Worm (Caenorhabditis elegans) whole organism, early embryonic: ENCODE measurements around the gene ZK792.4.

Source experiments
- B0310.2 ChIP-seq: sonication (generic microtip); optimal IDR thresholded peaks from 2 replicates; lab custom pipeline; 2016; ENCODE audit warnings: mild to moderate bottlenecking, missing genetic modification characterization, missing compliant biosample characterization
- ama-1 ChIP-seq: fragments of 150-350 bp; optimal IDR thresholded peaks from 2 replicates; lab custom pipeline; 2014
- ceh-13 ChIP-seq: fragments of 200-800 bp; sonication (Bioruptor generic); optimal IDR thresholded peaks from 2 replicates; lab custom pipeline; 2018; ENCODE audit warnings: mild to moderate bottlenecking, missing genetic modification characterization, missing compliant biosample characterization
- ceh-36 ChIP-seq: sonication (generic microtip); optimal IDR thresholded peaks from 2 replicates; lab custom pipeline; 2016; ENCODE audit warnings: missing genetic modification characterization, inconsistent platforms, missing compliant biosample characterization
- ets-7 ChIP-seq: sonication (generic microtip); optimal IDR thresholded peaks from 2 replicates; lab custom pipeline; 2016; ENCODE audit warnings: missing genotype, missing genetic modification characterization, missing compliant biosample characterization
- hmbx-1 ChIP-seq: sonication (generic microtip); optimal IDR thresholded peaks from 2 replicates; lab custom pipeline; 2016; ENCODE audit warnings: mild to moderate bottlenecking, missing genetic modification characterization, missing compliant biosample characterization
- hmg-4 ChIP-seq: fragments of 200-800 bp; sonication (Bioruptor generic); optimal IDR thresholded peaks from 2 replicates; lab custom pipeline; 2018; ENCODE audit warnings: mild to moderate bottlenecking, missing genetic modification characterization, missing compliant biosample characterization
- scrt-1 ChIP-seq: fragments of 200-800 bp; sonication (Bioruptor generic); IDR thresholded peaks from 2 replicates; pipeline ENCODE4 v1.3.6; 2022; ENCODE audit warnings: missing genetic modification characterization, missing compliant biosample characterization
- sea-1 ChIP-seq: fragments of 200-800 bp; sonication (Bioruptor generic); conservative IDR thresholded peaks from 2 replicates; pipeline ENCODE4 v1.3.6; 2022; ENCODE audit warnings: missing genetic modification characterization, missing compliant biosample characterization
- tbx-37 ChIP-seq: fragments of 200-800 bp; sonication (Bioruptor generic); conservative IDR thresholded peaks from 2 replicates; pipeline ENCODE4 v1.3.6; 2022; ENCODE audit warnings: missing genetic modification reagents, missing genetic modification characterization, missing compliant biosample characterization
- tra-4 ChIP-seq: sonication (generic microtip); optimal IDR thresholded peaks from 2 replicates; lab custom pipeline; 2017; ENCODE audit warnings: missing genetic modification characterization, missing compliant biosample characterization

DNA sequence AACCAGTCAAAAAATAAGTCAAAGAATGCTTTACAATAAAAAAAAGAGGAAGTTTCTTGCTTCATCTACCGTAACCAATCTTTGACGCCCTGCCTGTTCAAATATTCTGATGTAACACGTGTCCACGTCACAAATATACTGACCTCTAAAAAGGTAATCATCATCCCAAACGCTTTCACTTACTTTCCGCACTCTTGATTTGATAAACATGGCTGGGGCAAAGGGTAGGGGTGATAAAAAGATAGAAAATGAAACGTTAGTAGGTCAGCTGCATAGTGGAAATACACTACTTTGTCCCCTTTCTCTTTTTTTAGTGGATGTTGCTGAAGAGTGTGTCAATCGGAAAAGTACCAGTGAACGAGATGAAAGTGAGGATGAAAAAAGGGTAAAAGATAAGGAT is 18.3 kb upstream of the ZK792.4 start:
- no peak for TF ChIP-seq ets-7 (tag; lab: Kevin White, UChicago)
- no peak for TF ChIP-seq B0310.2 (tag; lab: Kevin White, UChicago)
- TF ChIP-seq ama-1 = no peak
- TF ChIP-seq ceh-36 (tag; lab: Kevin White, UChicago) = no peak
- no peak for TF ChIP-seq tbx-37
- TF ChIP-seq ceh-13 (GFP tag; lab: Kevin White, UChicago) = no peak
- no peak for TF ChIP-seq scrt-1 (GFP tag; lab: Robert Waterston, UW)
- TF ChIP-seq hmg-4 (GFP tag; lab: Kevin White, UChicago) = no peak
- no peak for TF ChIP-seq hmbx-1 (tag; lab: Kevin White, UChicago)
- no peak for TF ChIP-seq tra-4
- TF ChIP-seq sea-1 = no peak
